Worm (Caenorhabditis elegans): ENCODE measurements around the gene Y47D3A.34.

- TF ChIP-seq ama-1 (optimal IDR thresholded peaks at IDR 0.05) (no peak), aly-1 (tag; optimal IDR thresholded peaks at IDR 0.05) (no peak), tbx-11 (GFP tag; IDR thresholded peaks at IDR 0.05) (no peak), scrt-1 (GFP tag; IDR thresholded peaks at IDR 0.05) (no peak), tra-4 (tag; optimal IDR thresholded peaks at IDR 0.05) (no peak), tbx-37 (GFP tag; conservative IDR thresholded peaks at IDR 0.05) (no peak), F13C5.2 (tag; optimal IDR thresholded peaks at IDR 0.05) (no peak)
These were observed 40.0 kb upstream of the Y47D3A.34 start, which contains the start of gene Y47D3A.20 for ce11 chrIII:11274590-11275116.

Measured in whole organism, early embryonic.